Worm (Caenorhabditis elegans) whole organism, L1 larva: ENCODE results near the gene slc-17.8.

ENCODE experiments used
- aly-2 ChIP-seq: fragments of 150-350 bp; optimal IDR thresholded peaks from 2 replicates; lab custom pipeline; 2014; ENCODE audit warnings: missing biosample characterization, missing genetic modification characterization
- ama-1 ChIP-seq: fragments of 150-350 bp; optimal IDR thresholded peaks from 2 replicates; lab custom pipeline; 2014
- ceh-90 ChIP-seq: sonication (generic microtip); optimal IDR thresholded peaks from 2 replicates; lab custom pipeline; 2016; ENCODE audit warnings: missing genetic modification characterization, missing compliant biosample characterization
- elt-2 ChIP-seq: sonication (generic microtip); optimal IDR thresholded peaks from 2 replicates; lab custom pipeline; 2016; ENCODE audit warnings: missing genetic modification characterization, mild to moderate bottlenecking, inconsistent platforms, missing compliant biosample characterization, missing genetic modification reagents
- hlh-17 ChIP-seq: fragments of 200-800 bp; sonication (Bioruptor generic); optimal IDR thresholded peaks from 2 replicates; lab custom pipeline; 2018; ENCODE audit warnings: missing genetic modification characterization, mild to moderate bottlenecking, missing compliant biosample characterization, moderate library complexity, borderline replicate concordance
- mdl-1 ChIP-seq, 2 experiments: fragments of 150-350 bp; optimal IDR thresholded peaks; 2 replicates each; lab custom pipeline; 2014 to 2017; ENCODE audit warnings: missing biosample characterization in 2 of 2, missing genetic modification characterization in 2 of 2, inconsistent platforms in 1 of 2
- mep-1 ChIP-seq: fragments of 150-350 bp; optimal IDR thresholded peaks from 2 replicates; lab custom pipeline; 2014; ENCODE audit warnings: missing biosample characterization, missing genetic modification characterization
- nhr-11 ChIP-seq: fragments of 150-350 bp; optimal IDR thresholded peaks from 2 replicates; lab custom pipeline; 2014; ENCODE audit warnings: missing biosample characterization, missing genetic modification characterization
- nhr-12 ChIP-seq: sonication (generic microtip); optimal IDR thresholded peaks from 2 replicates; lab custom pipeline; 2017; ENCODE audit warnings: missing biosample characterization, missing genetic modification characterization
- nhr-90 ChIP-seq: sonication (generic microtip); optimal IDR thresholded peaks from 2 replicates; lab custom pipeline; 2016; ENCODE audit warnings: mild to moderate bottlenecking, missing genetic modification characterization, missing compliant biosample characterization; ENCODE audit not compliant: poor library complexity
- sup-37 ChIP-seq: fragments of 200-800 bp; sonication (Bioruptor generic); optimal IDR thresholded peaks from 2 replicates; lab custom pipeline; 2018; ENCODE audit warnings: mild to moderate bottlenecking, missing genetic modification characterization, missing compliant biosample characterization
- unc-130 ChIP-seq: fragments of 150-350 bp; optimal IDR thresholded peaks from 2 replicates; lab custom pipeline; 2017; ENCODE audit warnings: missing biosample characterization, missing genetic modification characterization, inconsistent platforms
- ztf-11 ChIP-seq, 2 experiments: sonication (generic microtip); optimal IDR thresholded peaks; 2 replicates each; lab custom pipeline; 2016 to 2017; ENCODE audit warnings: missing genetic modification characterization in 2 of 2, missing biosample characterization in 1 of 2, missing compliant biosample characterization in 1 of 2

DNA sequence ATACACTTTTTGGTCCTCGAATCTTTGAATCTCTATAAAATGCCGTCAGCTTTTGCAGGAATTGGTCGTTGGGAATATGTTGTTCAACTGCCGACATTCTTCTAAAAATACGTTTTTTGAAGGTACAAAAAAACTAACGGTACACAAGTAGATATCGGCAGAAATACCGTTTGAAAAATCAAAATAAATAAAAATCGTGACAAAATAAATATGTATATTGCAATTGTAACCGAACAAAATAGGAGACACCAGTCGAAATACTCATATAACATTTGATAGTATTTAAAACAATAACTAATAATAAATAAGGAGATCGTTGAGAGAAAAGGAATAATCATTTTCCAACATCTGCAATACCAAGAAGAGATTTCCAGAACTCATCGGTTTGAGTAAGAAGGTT is 19.7 kb upstream of the slc-17.8 start, which contains the start of gene F25G6.8:
- TF ChIP-seq elt-2 (no peak), aly-2 (tag; lab: Kevin White, UChicago) (no peak), ceh-90 (tag; lab: Kevin White, UChicago) (no peak), mdl-1 (tag; optimal IDR thresholded peaks at IDR 0.05; lab: Kevin White, UChicago) (no peak), mep-1 (tag; lab: Kevin White, UChicago) (no peak), ama-1 (lab: Kevin White, UChicago) (no peak), nhr-11 (no peak), nhr-90 (tag; lab: Kevin White, UChicago) (no peak), ztf-11 (tag; optimal IDR thresholded peaks at IDR 0.05; lab: Kevin White, UChicago) (no peak), unc-130 (tag; lab: Kevin White, UChicago) (no peak), hlh-17 (no peak), sup-37 (no peak), nhr-12 (tag; lab: Kevin White, UChicago) (no peak)
